Fruit fly (Drosophila melanogaster) whole organism, embryonic: Measurements from ENCODE around the gene AnxB9.

Source experiments
- Ada2b ChIP-seq: fragments of 200-800 bp; sonication (Bioruptor generic); IDR thresholded peaks from 2 replicates; pipeline ENCODE4 v1.3.6; 2022; ENCODE audit warnings: missing biosample characterization, missing genetic modification characterization
- Atf-2 ChIP-seq: fragments of 200-800 bp; sonication (Bioruptor generic); optimal IDR thresholded peaks from 2 replicates; lab custom pipeline; 2016; ENCODE audit warnings: missing biosample characterization, missing genetic modification characterization
- Blimp-1 ChIP-seq: fragments of 200-800 bp; sonication (Bioruptor generic); optimal IDR thresholded peaks from 3 replicates; lab custom pipeline; 2018; ENCODE audit warnings: missing biosample characterization, missing genetic modification characterization, mild to moderate bottlenecking, moderate library complexity, missing genetic modification reagents
- BtbVII ChIP-seq: fragments of 200-800 bp; sonication (Bioruptor generic); optimal IDR thresholded peaks from 3 replicates; lab custom pipeline; 2017; ENCODE audit warnings: missing biosample characterization, mild to moderate bottlenecking, missing genetic modification characterization
- CG10979 ChIP-seq: fragments of 200-800 bp; sonication (Bioruptor generic); optimal IDR thresholded peaks from 2 replicates; lab custom pipeline; 2018; ENCODE audit warnings: missing biosample characterization, mild to moderate bottlenecking, missing genetic modification characterization, moderate library complexity
- CG11695 ChIP-seq: fragments of 200-800 bp; sonication (Bioruptor generic); IDR thresholded peaks from 3 replicates; pipeline ENCODE4 v1.3.6; 2022; ENCODE audit warnings: missing biosample characterization, missing genetic modification characterization
- CG11723 ChIP-seq: fragments of 200-800 bp; sonication (Bioruptor generic); optimal IDR thresholded peaks from 2 replicates; lab custom pipeline; 2017; ENCODE audit warnings: missing biosample characterization, mild to moderate bottlenecking, missing genetic modification characterization
- CG12769 ChIP-seq: fragments of 200-800 bp; sonication (Bioruptor generic); optimal IDR thresholded peaks from 2 replicates; lab custom pipeline; 2019; ENCODE audit warnings: missing biosample characterization, mild to moderate bottlenecking, missing genetic modification characterization, moderate library complexity
- CG12942 ChIP-seq: fragments of 200-800 bp; sonication (Bioruptor generic); optimal IDR thresholded peaks from 3 replicates; lab custom pipeline; 2016; ENCODE audit warnings: missing biosample characterization, missing genetic modification characterization
- CG14014 ChIP-seq: fragments of 200-800 bp; sonication (Bioruptor generic); IDR thresholded peaks from 2 replicates; pipeline ENCODE4 v1.3.6; 2022; ENCODE audit warnings: missing biosample characterization, missing genetic modification characterization
- CG16863 ChIP-seq: fragments of 200-800 bp; sonication (Bioruptor generic); optimal IDR thresholded peaks from 3 replicates; lab custom pipeline; 2016; ENCODE audit warnings: missing biosample characterization, missing genetic modification characterization
- CG2199 ChIP-seq: fragments of 200-800 bp; sonication (Bioruptor generic); IDR thresholded peaks from 3 replicates; pipeline ENCODE4 v1.3.6; 2022; ENCODE audit warnings: missing biosample characterization, missing genetic modification characterization
- CG33557 ChIP-seq: fragments of 200-800 bp; sonication (Bioruptor generic); optimal IDR thresholded peaks from 2 replicates; lab custom pipeline; 2019; ENCODE audit warnings: missing biosample characterization, mild to moderate bottlenecking, missing genetic modification characterization, moderate library complexity
- CG4404 ChIP-seq: fragments of 200-800 bp; sonication (Bioruptor generic); IDR thresholded peaks from 2 replicates; pipeline ENCODE4 v1.3.6; 2022; ENCODE audit warnings: missing biosample characterization, missing genetic modification characterization
- CG5180 ChIP-seq: fragments of 200-800 bp; sonication (Bioruptor generic); optimal IDR thresholded peaks from 3 replicates; lab custom pipeline; 2017; ENCODE audit warnings: missing biosample characterization, missing genetic modification characterization, mild to moderate bottlenecking, moderate library complexity, missing genetic modification reagents
- CG8281 ChIP-seq: fragments of 200-800 bp; sonication (Bioruptor generic); optimal IDR thresholded peaks from 2 replicates; lab custom pipeline; 2018; ENCODE audit warnings: missing biosample characterization, mild to moderate bottlenecking, missing genetic modification characterization, moderate library complexity
- CG8478 ChIP-seq: fragments of >200 bp; optimal IDR thresholded peaks from 2 replicates; lab custom pipeline; 2018
- CG9437 ChIP-seq: fragments of 200-800 bp; sonication (Bioruptor generic); optimal IDR thresholded peaks from 2 replicates; lab custom pipeline; 2018; ENCODE audit warnings: missing biosample characterization, mild to moderate bottlenecking, missing genetic modification characterization
- CG9609 ChIP-seq: fragments of 200-800 bp; sonication (Bioruptor generic); optimal IDR thresholded peaks from 3 replicates; lab custom pipeline; 2016; ENCODE audit warnings: missing biosample characterization, missing genetic modification characterization
- D ChIP-seq, 2 experiments: fragments of 200-800 bp in 1 of 2; fragments of >200 bp in 1 of 2; sonication (Bioruptor generic) in 1 of 2; optimal IDR thresholded peaks; 2 replicates in 1 of 2; 3 replicates in 1 of 2; lab custom pipeline; 2017; ENCODE audit warnings: mild to moderate bottlenecking in 1 of 2, missing biosample characterization in 1 of 2, missing genetic modification characterization in 1 of 2, missing genetic modification reagents in 1 of 2
- Jarid2 ChIP-seq: fragments of 200-800 bp; sonication (Bioruptor generic); optimal IDR thresholded peaks from 3 replicates; lab custom pipeline; 2017; ENCODE audit warnings: mild to moderate bottlenecking, missing biosample characterization, missing genetic modification reagents, missing genetic modification characterization
- Lhr ChIP-seq: fragments of 200-800 bp; sonication (Bioruptor generic); optimal IDR thresholded peaks from 3 replicates; lab custom pipeline; 2017; ENCODE audit warnings: mild to moderate bottlenecking, missing biosample characterization, missing genetic modification reagents, missing genetic modification characterization
- Max ChIP-seq: fragments of 200-800 bp; sonication (Bioruptor generic); optimal IDR thresholded peaks from 2 replicates; lab custom pipeline; 2016; ENCODE audit warnings: missing biosample characterization, mild to moderate bottlenecking, missing genetic modification characterization
- NC2β ChIP-seq: fragments of 200-800 bp; sonication (Bioruptor generic); optimal IDR thresholded peaks from 2 replicates; lab custom pipeline; 2016; ENCODE audit warnings: missing biosample characterization, missing genetic modification characterization
- Oli ChIP-seq: fragments of 200-800 bp; sonication (Bioruptor generic); optimal IDR thresholded peaks from 2 replicates; lab custom pipeline; 2018; ENCODE audit warnings: missing biosample characterization, mild to moderate bottlenecking, missing genetic modification characterization, moderate library complexity
- Ravus ChIP-seq: fragments of 200-800 bp; sonication (Bioruptor generic); IDR thresholded peaks from 2 replicates; pipeline ENCODE4 v1.3.6; 2022; ENCODE audit warnings: missing biosample characterization, missing genetic modification characterization
- Rx ChIP-seq: fragments of 200-800 bp; sonication (Bioruptor generic); IDR thresholded peaks from 2 replicates; pipeline ENCODE4 v1.3.6; 2022; ENCODE audit warnings: missing biosample characterization, missing genetic modification characterization
- Spps ChIP-seq: fragments of 200-800 bp; sonication (Bioruptor generic); optimal IDR thresholded peaks from 2 replicates; lab custom pipeline; 2018; ENCODE audit warnings: missing biosample characterization, mild to moderate bottlenecking, missing genetic modification characterization
- amos ChIP-seq: fragments of 200-800 bp; sonication (Bioruptor generic); IDR thresholded peaks from 2 replicates; pipeline ENCODE4 v1.3.6; 2022; ENCODE audit warnings: missing biosample characterization, missing genetic modification characterization; ENCODE audit not compliant: partially characterized antibody
- ash1 ChIP-seq: fragments of 200-800 bp; sonication (Bioruptor generic); optimal IDR thresholded peaks from 2 replicates; lab custom pipeline; 2018; ENCODE audit warnings: missing biosample characterization, mild to moderate bottlenecking, missing genetic modification characterization
- caup ChIP-seq: fragments of 200-800 bp; sonication (Bioruptor generic); optimal IDR thresholded peaks from 3 replicates; lab custom pipeline; 2017; ENCODE audit warnings: missing biosample characterization, mild to moderate bottlenecking, missing genetic modification characterization, moderate library complexity; ENCODE audit not compliant: severe bottlenecking
- chinmo ChIP-seq: fragments of 200-800 bp; sonication (Bioruptor generic); IDR thresholded peaks from 4 replicates; pipeline ENCODE4 v1.3.6; 2022; ENCODE audit warnings: missing biosample characterization, missing genetic modification characterization; ENCODE audit not compliant: partially characterized antibody
- chn ChIP-seq: fragments of 200-800 bp; sonication (Bioruptor generic); optimal IDR thresholded peaks from 2 replicates; lab custom pipeline; 2016; ENCODE audit warnings: missing biosample characterization, missing genetic modification characterization
- croc ChIP-seq: fragments of 200-800 bp; sonication (Bioruptor generic); conservative IDR thresholded peaks from 3 replicates; pipeline ENCODE4 v1.3.6; 2022; ENCODE audit warnings: missing biosample characterization, missing genetic modification characterization
- dmrt11E ChIP-seq: fragments of 200-800 bp; sonication (Bioruptor generic); optimal IDR thresholded peaks from 3 replicates; lab custom pipeline; 2018; ENCODE audit warnings: missing biosample characterization, mild to moderate bottlenecking, missing genetic modification characterization, moderate library complexity
- eve ChIP-seq, 2 experiments: fragments of >200 bp; optimal IDR thresholded peaks; 2 replicates each; lab custom pipeline; 2017; ENCODE audit warnings: missing biosample characterization in 2 of 2, missing genetic modification characterization in 2 of 2
- eyg ChIP-seq: fragments of 200-800 bp; sonication (Bioruptor generic); optimal IDR thresholded peaks from 3 replicates; lab custom pipeline; 2016; ENCODE audit warnings: missing biosample characterization, missing genetic modification characterization
- her ChIP-seq: fragments of 200-800 bp; sonication (Bioruptor generic); optimal IDR thresholded peaks from 2 replicates; lab custom pipeline; 2016; ENCODE audit warnings: missing biosample characterization, missing genetic modification characterization
- kah ChIP-seq: fragments of 200-800 bp; sonication (Bioruptor generic); optimal IDR thresholded peaks from 2 replicates; lab custom pipeline; 2018; ENCODE audit warnings: missing biosample characterization, mild to moderate bottlenecking, missing genetic modification characterization
- kni ChIP-seq: fragments of 200-800 bp; sonication (Bioruptor generic); optimal IDR thresholded peaks from 3 replicates; lab custom pipeline; 2017; ENCODE audit warnings: mild to moderate bottlenecking, missing biosample characterization, missing genetic modification reagents, missing genetic modification characterization
- lola ChIP-seq, 3 experiments: fragments of >200 bp in 2 of 3; fragments of 200-800 bp in 1 of 3; sonication (Bioruptor generic) in 1 of 3; optimal IDR thresholded peaks; 2 replicates each; lab custom pipeline; 2017 to 2019; ENCODE audit warnings: missing biosample characterization in 3 of 3, missing genetic modification characterization in 3 of 3, mild to moderate bottlenecking in 1 of 3, moderate library complexity in 1 of 3
- maf-S ChIP-seq: fragments of 200-800 bp; sonication (Bioruptor generic); optimal IDR thresholded peaks from 2 replicates; lab custom pipeline; 2016; ENCODE audit warnings: missing biosample characterization, missing genetic modification characterization
- nerfin-2 ChIP-seq: fragments of 200-800 bp; sonication (Bioruptor generic); IDR thresholded peaks from 2 replicates; pipeline ENCODE4 v1.3.6; 2022; ENCODE audit warnings: missing biosample characterization, missing genetic modification characterization; ENCODE audit not compliant: partially characterized antibody
- pho ChIP-seq: fragments of 200-800 bp; sonication (Bioruptor generic); optimal IDR thresholded peaks from 2 replicates; lab custom pipeline; 2016; ENCODE audit warnings: missing biosample characterization, missing genetic modification characterization
- pnt ChIP-seq: fragments of 200-800 bp; sonication (Bioruptor generic); optimal IDR thresholded peaks from 3 replicates; lab custom pipeline; 2016; ENCODE audit warnings: missing biosample characterization, missing genetic modification characterization
- sens-2 ChIP-seq: fragments of 200-800 bp; sonication (Bioruptor generic); IDR thresholded peaks from 2 replicates; pipeline ENCODE4 v1.3.6; 2022; ENCODE audit warnings: missing biosample characterization, missing genetic modification characterization
- seq ChIP-seq: fragments of 200-800 bp; sonication (Bioruptor generic); IDR thresholded peaks from 2 replicates; pipeline ENCODE4 v1.3.6; 2022; ENCODE audit warnings: missing biosample characterization, missing genetic modification characterization
- sim ChIP-seq: fragments of 200-800 bp; sonication (Bioruptor generic); IDR thresholded peaks from 2 replicates; pipeline ENCODE4 v1.3.6; 2022; ENCODE audit warnings: missing biosample characterization, missing genetic modification characterization
- so ChIP-seq: fragments of 200-800 bp; sonication (Bioruptor generic); IDR thresholded peaks from 3 replicates; pipeline ENCODE4 v1.3.6; 2022; ENCODE audit warnings: missing biosample characterization, missing genetic modification characterization

The AnxB9 gene

dm6 chr3R:21017464-21018080, 47.5 kb upstream of the AnxB9 start, which contains the start of gene Rlip (continued):
- TF ChIP-seq CG5180 (GFP tag; lab: Kevin White, UChicago) (no peak), CG14014 (GFP tag; lab: Robert Waterston, UW) (0 out of 2 replicates have a peak, but pooled peaks have one; percentile 17), CG9437 (GFP tag; lab: Kevin White, UChicago) (peak; percentile 2), Lhr (GFP tag; lab: Kevin White, UChicago) (peak; percentile 15), CG12942 (peak; percentile 23), CG8478 (lab: Kevin White, UChicago) (no peak), Oli (tag; lab: Kevin White, UChicago) (no peak), Spps (tag; lab: Kevin White, UChicago) (no peak), Max (GFP tag; lab: Kevin White, UChicago) (no peak), Rx (GFP tag; lab: Robert Waterston, UW) (peak; percentile 57), D (optimal IDR thresholded peaks at IDR 0.05; lab: Kevin White, UChicago) (no peak), D (GFP tag; optimal IDR thresholded peaks at IDR 0.05; lab: Kevin White, UChicago) (no peak), Atf-2 (peak; percentile 15), her (GFP tag; lab: Kevin White, UChicago) (peak; percentile 28), Ravus (GFP tag; lab: Robert Waterston, UW) (no peak), Ada2b (GFP tag; lab: Robert Waterston, UW) (no peak), CG33557 (GFP tag; lab: Kevin White, UChicago) (no peak), lola (GFP tag; optimal IDR thresholded peaks at IDR 0.05; lab: Kevin White, UChicago) (no peak), seq (GFP tag; lab: Robert Waterston, UW) (no peak), eve (GFP tag; optimal IDR thresholded peaks at IDR 0.05; lab: Kevin White, UChicago) (no peak), kah (GFP tag; lab: Kevin White, UChicago) (no peak), Blimp-1 (GFP tag; lab: Kevin White, UChicago) (no peak), sens-2 (no peak), CG2199 (peak; percentile 86), pho (GFP tag; lab: Kevin White, UChicago) (peak; percentile 42), chn (GFP tag; lab: Kevin White, UChicago) (peak; percentile 22), ash1 (peak; percentile 12), pnt (GFP tag; lab: Kevin White, UChicago) (peak; percentile 25), CG9609 (peak; percentile 55), sim (no peak), caup (GFP tag; lab: Kevin White, UChicago) (peak; percentile 56), kni (no peak), nerfin-2 (GFP tag; lab: Robert Waterston, UW) (peak; percentile 37; the same call in 1 of the 2 replicates), BtbVII (GFP tag; lab: Kevin White, UChicago) (no peak), so (GFP tag; lab: Robert Waterston, UW) (no peak), CG11695 (no peak), CG11723 (GFP tag; lab: Kevin White, UChicago) (no peak), amos (GFP tag; lab: Robert Waterston, UW) (peak; percentile 77), CG12769 (peak; percentile 5), eyg (GFP tag; lab: Kevin White, UChicago) (peak; percentile 41), dmrt11E (peak; percentile 11), Jarid2 (no peak), CG4404 (no peak), croc (0 out of 3 replicates have a peak, but pooled peaks have one; percentile 14), CG8281 (tag; lab: Kevin White, UChicago) (no peak), CG10979 (tag; lab: Kevin White, UChicago) (no peak), NC2β (no peak), CG16863 (GFP tag; lab: Kevin White, UChicago) (peak; percentile 21), maf-S (GFP tag; lab: Kevin White, UChicago) (no peak), chinmo (GFP tag; lab: Robert Waterston, UW) (0 out of 4 replicates have a peak, but pooled peaks have one; percentile 60)
